Worm (Caenorhabditis elegans) whole organism, L1 larva: Measurements from ENCODE around the gene plc-2.

Experiments used
- alr-1 ChIP-seq: fragments of 200-800 bp; sonication (Bioruptor generic); optimal IDR thresholded peaks from 2 replicates; lab custom pipeline; 2018; ENCODE audit warnings: borderline replicate concordance, mild to moderate bottlenecking, missing genetic modification characterization, missing compliant biosample characterization
- lsy-2 ChIP-seq, 2 experiments: fragments of 150-350 bp; optimal IDR thresholded peaks; 2 replicates each; lab custom pipeline; 2014; ENCODE audit warnings: missing biosample characterization in 2 of 2, missing genetic modification characterization in 2 of 2
- nhr-28 ChIP-seq: fragments of 150-350 bp; optimal IDR thresholded peaks from 2 replicates; lab custom pipeline; 2014; ENCODE audit warnings: missing biosample characterization, missing genetic modification characterization
- nhr-90 ChIP-seq: sonication (generic microtip); optimal IDR thresholded peaks from 2 replicates; lab custom pipeline; 2016; ENCODE audit warnings: mild to moderate bottlenecking, missing genetic modification characterization, missing compliant biosample characterization; ENCODE audit not compliant: poor library complexity
- unc-30 ChIP-seq: sonication (generic microtip); optimal IDR thresholded peaks from 2 replicates; lab custom pipeline; 2017; ENCODE audit warnings: missing biosample characterization, missing genetic modification characterization
- unc-62 ChIP-seq: fragments of 150-350 bp; optimal IDR thresholded peaks from 2 replicates; lab custom pipeline; 2014; ENCODE audit warnings: missing biosample characterization, missing genetic modification reagents, missing genetic modification characterization

- no peak for TF ChIP-seq unc-30 (tag; lab: Kevin White, UChicago)
- TF ChIP-seq nhr-90 (tag; lab: Kevin White, UChicago): no peak
- TF ChIP-seq nhr-28: no peak
- TF ChIP-seq lsy-2 (tag; optimal IDR thresholded peaks at IDR 0.05; lab: Kevin White, UChicago): no peak
- no peak for TF ChIP-seq unc-62 (GFP tag; lab: Kevin White, UChicago)
- TF ChIP-seq alr-1 (tag; lab: Kevin White, UChicago): no peak
Observed at ce11 chrV:15235661-15236060, 43.3 kb downstream of the plc-2 start, which contains the start of gene nhr-164.
